Worm (Caenorhabditis elegans) whole organism, L4 larva: ENCODE results near the gene K02C4.3.

Experiments
- lin-38 ChIP-seq: fragments of 200-800 bp; sonication (Bioruptor generic); IDR thresholded peaks from 2 replicates; pipeline ENCODE4 v1.3.6; 2022; ENCODE audit warnings: missing genetic modification reagents, missing genetic modification characterization, missing compliant biosample characterization
- zip-2 ChIP-seq: fragments of 150-350 bp; optimal IDR thresholded peaks from 2 replicates; lab custom pipeline; 2014; ENCODE audit warnings: missing biosample characterization, missing genetic modification characterization

DNA sequence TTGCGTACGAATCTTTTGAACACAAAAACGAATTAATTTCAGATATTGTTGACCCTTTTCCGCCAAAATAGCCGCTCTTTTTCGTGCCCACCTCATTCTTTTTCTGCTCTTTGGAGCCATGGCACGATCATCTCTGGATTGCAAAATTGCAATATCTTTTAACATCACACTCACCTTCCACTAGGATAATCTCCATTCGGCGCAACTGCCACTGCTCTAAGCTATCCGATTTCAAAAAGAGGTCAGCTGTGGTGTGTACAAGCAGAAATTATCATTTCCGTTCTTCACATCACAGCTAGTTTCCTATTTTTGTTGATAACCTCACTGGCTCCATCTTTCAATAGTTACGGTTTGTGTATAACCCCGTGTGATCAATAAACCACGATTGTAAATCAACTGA is 40.0 kb upstream of the K02C4.3 start:
- TF ChIP-seq lin-38 (GFP tag; lab: Robert Waterston, UW) (no peak), zip-2 (no peak)
